Worm (Caenorhabditis elegans) whole organism, late embryonic: Measurements from ENCODE around the gene nep-11.

Source experiments
- C38D4.7 ChIP-seq: fragments of 200-800 bp; sonication (Bioruptor generic); optimal IDR thresholded peaks from 2 replicates; lab custom pipeline; 2018; ENCODE audit warnings: mild to moderate bottlenecking, missing genetic modification characterization, moderate library complexity, missing compliant biosample characterization
- F13H6.1 ChIP-seq: sonication (generic microtip); optimal IDR thresholded peaks from 2 replicates; lab custom pipeline; 2016; ENCODE audit warnings: missing genetic modification characterization, missing compliant biosample characterization
- K09A11.1 ChIP-seq: sonication (generic microtip); optimal IDR thresholded peaks from 2 replicates; lab custom pipeline; 2017; ENCODE audit warnings: antibody characterized with exemption, mild to moderate bottlenecking, missing genetic modification characterization, missing compliant biosample characterization; ENCODE audit not compliant: insufficient read depth
- T23F11.4 ChIP-seq: fragments of 200-800 bp; sonication (Bioruptor generic); optimal IDR thresholded peaks from 2 replicates; lab custom pipeline; 2018; ENCODE audit warnings: mild to moderate bottlenecking, missing genetic modification characterization, missing compliant biosample characterization
- Y22D7AL.16 ChIP-seq: sonication (generic microtip); optimal IDR thresholded peaks from 2 replicates; lab custom pipeline; 2016; ENCODE audit warnings: missing genetic modification characterization, missing compliant biosample characterization
- ahr-1 ChIP-seq: sonication (generic microtip); optimal IDR thresholded peaks from 2 replicates; lab custom pipeline; 2016; ENCODE audit warnings: missing genetic modification characterization, missing compliant biosample characterization
- ama-1 ChIP-seq: fragments of 150-350 bp; optimal IDR thresholded peaks from 2 replicates; lab custom pipeline; 2014
- ceh-14 ChIP-seq: sonication (generic microtip); optimal IDR thresholded peaks from 2 replicates; lab custom pipeline; 2016; ENCODE audit warnings: missing genotype, missing genetic modification characterization, missing compliant biosample characterization
- ceh-18 ChIP-seq: sonication (generic microtip); optimal IDR thresholded peaks from 2 replicates; lab custom pipeline; 2016; ENCODE audit warnings: missing genetic modification characterization, missing compliant biosample characterization
- ceh-2 ChIP-seq: sonication (generic microtip); optimal IDR thresholded peaks from 2 replicates; lab custom pipeline; 2016; ENCODE audit warnings: missing genotype, missing genetic modification characterization, missing compliant biosample characterization
- ceh-24 ChIP-seq: sonication (generic microtip); optimal IDR thresholded peaks from 2 replicates; lab custom pipeline; 2016; ENCODE audit warnings: mild to moderate bottlenecking, missing genetic modification characterization, missing compliant biosample characterization
- ceh-31 ChIP-seq: sonication (generic microtip); optimal IDR thresholded peaks from 2 replicates; lab custom pipeline; 2016; ENCODE audit warnings: missing genetic modification characterization, missing compliant biosample characterization
- ceh-34 ChIP-seq: sonication (generic microtip); optimal IDR thresholded peaks from 2 replicates; lab custom pipeline; 2016; ENCODE audit warnings: mild to moderate bottlenecking, missing genetic modification characterization, missing compliant biosample characterization
- ceh-48 ChIP-seq: sonication (generic microtip); optimal IDR thresholded peaks from 2 replicates; lab custom pipeline; 2016; ENCODE audit warnings: missing genetic modification characterization, inconsistent platforms, missing compliant biosample characterization
- ceh-6 ChIP-seq: fragments of 200-800 bp; sonication (Bioruptor generic); optimal IDR thresholded peaks from 2 replicates; lab custom pipeline; 2018; ENCODE audit warnings: mild to moderate bottlenecking, missing genetic modification characterization, missing compliant biosample characterization
- ceh-9 ChIP-seq: sonication (generic microtip); optimal IDR thresholded peaks from 2 replicates; lab custom pipeline; 2016; ENCODE audit warnings: mild to moderate bottlenecking, missing genetic modification characterization, inconsistent platforms, missing compliant biosample characterization
- dmd-4 ChIP-seq: sonication (generic microtip); optimal IDR thresholded peaks from 2 replicates; lab custom pipeline; 2016; ENCODE audit warnings: borderline replicate concordance, missing genetic modification characterization, missing compliant biosample characterization
- ets-4 ChIP-seq: sonication (generic microtip); optimal IDR thresholded peaks from 2 replicates; lab custom pipeline; 2016; ENCODE audit warnings: missing genetic modification characterization, missing compliant biosample characterization
- eyg-1 ChIP-seq: sonication (generic microtip); optimal IDR thresholded peaks from 2 replicates; lab custom pipeline; 2016; ENCODE audit warnings: missing genotype, missing genetic modification characterization, missing compliant biosample characterization
- fax-1 ChIP-seq: sonication (generic microtip); optimal IDR thresholded peaks from 2 replicates; lab custom pipeline; 2016; ENCODE audit warnings: missing genotype, missing genetic modification characterization, missing compliant biosample characterization
- fkh-10 ChIP-seq: fragments of 150-350 bp; optimal IDR thresholded peaks from 2 replicates; lab custom pipeline; 2014; ENCODE audit warnings: missing biosample characterization, missing genetic modification reagents, missing genetic modification characterization
- hlh-15 ChIP-seq: sonication (generic microtip); optimal IDR thresholded peaks from 2 replicates; lab custom pipeline; 2016; ENCODE audit warnings: missing genetic modification characterization, missing compliant biosample characterization
- lim-6 ChIP-seq: sonication (generic microtip); optimal IDR thresholded peaks from 2 replicates; lab custom pipeline; 2016; ENCODE audit warnings: missing genetic modification characterization, missing compliant biosample characterization
- madf-2 ChIP-seq: sonication (generic microtip); optimal IDR thresholded peaks from 2 replicates; lab custom pipeline; 2017; ENCODE audit warnings: missing genetic modification characterization, missing compliant biosample characterization
- mec-3 ChIP-seq: sonication (generic microtip); optimal IDR thresholded peaks from 2 replicates; lab custom pipeline; 2016; ENCODE audit warnings: borderline replicate concordance, missing genetic modification characterization, missing compliant biosample characterization
- nfya-1 ChIP-seq: sonication (generic microtip); optimal IDR thresholded peaks from 2 replicates; lab custom pipeline; 2017; ENCODE audit warnings: missing genetic modification characterization, mild to moderate bottlenecking, missing compliant biosample characterization, antibody characterized with exemption, moderate library complexity
- nhr-11 ChIP-seq: fragments of 150-350 bp; optimal IDR thresholded peaks from 2 replicates; lab custom pipeline; 2014; ENCODE audit warnings: missing biosample characterization, missing genetic modification characterization
- nhr-232 ChIP-seq: sonication (generic microtip); optimal IDR thresholded peaks from 2 replicates; lab custom pipeline; 2016; ENCODE audit warnings: missing genetic modification characterization, missing compliant biosample characterization
- odd-2 ChIP-seq: sonication (generic microtip); optimal IDR thresholded peaks from 2 replicates; lab custom pipeline; 2017; ENCODE audit warnings: antibody characterized with exemption, mild to moderate bottlenecking, missing genetic modification characterization, missing compliant biosample characterization
- pat-9 ChIP-seq: fragments of 200-800 bp; sonication (Bioruptor generic); optimal IDR thresholded peaks from 2 replicates; lab custom pipeline; 2018; ENCODE audit warnings: mild to moderate bottlenecking, missing genetic modification characterization, moderate library complexity, missing compliant biosample characterization
- pax-1 ChIP-seq: fragments of 150-350 bp; optimal IDR thresholded peaks from 2 replicates; lab custom pipeline; 2014; ENCODE audit warnings: missing biosample characterization, missing genetic modification characterization
- pha-4 ChIP-seq: fragments of 150-350 bp; optimal IDR thresholded peaks from 2 replicates; lab custom pipeline; 2018; ENCODE audit warnings: missing biosample characterization, missing genetic modification reagents, missing genetic modification characterization
- pqm-1 ChIP-seq: sonication (generic microtip); optimal IDR thresholded peaks from 2 replicates; lab custom pipeline; 2016; ENCODE audit warnings: missing genetic modification characterization, missing compliant biosample characterization
- pros-1 ChIP-seq: fragments of 150-350 bp; optimal IDR thresholded peaks from 2 replicates; lab custom pipeline; 2014; ENCODE audit warnings: missing biosample characterization, missing genetic modification reagents, missing genetic modification characterization
- rnt-1 ChIP-seq: sonication (generic microtip); optimal IDR thresholded peaks from 2 replicates; lab custom pipeline; 2016; ENCODE audit warnings: missing genetic modification characterization, missing compliant biosample characterization
- sdc-2 ChIP-seq: sonication (generic microtip); optimal IDR thresholded peaks from 2 replicates; lab custom pipeline; 2016; ENCODE audit warnings: missing genotype, missing genetic modification characterization, missing compliant biosample characterization
- sox-2 ChIP-seq: fragments of 200-800 bp; sonication (Bioruptor generic); IDR thresholded peaks from 2 replicates; pipeline ENCODE4 v1.3.6; 2022; ENCODE audit warnings: missing genetic modification reagents, missing genetic modification characterization, missing compliant biosample characterization
- sox-4 ChIP-seq: sonication (generic microtip); optimal IDR thresholded peaks from 2 replicates; lab custom pipeline; 2017; ENCODE audit warnings: mild to moderate bottlenecking, missing genetic modification characterization, inconsistent platforms, missing compliant biosample characterization
- syd-9 ChIP-seq: sonication (generic microtip); optimal IDR thresholded peaks from 2 replicates; lab custom pipeline; 2016; ENCODE audit warnings: mild to moderate bottlenecking, missing genetic modification characterization, moderate library complexity, missing compliant biosample characterization
- tbx-7 ChIP-seq: sonication (generic microtip); optimal IDR thresholded peaks from 2 replicates; lab custom pipeline; 2016; ENCODE audit warnings: missing genotype, missing genetic modification characterization, missing compliant biosample characterization
- unc-3 ChIP-seq, 2 experiments: fragments of 200-800 bp in 1 of 2; sonication (Bioruptor generic) in 1 of 2; sonication (generic microtip) in 1 of 2; conservative IDR thresholded peaks in 1 of 2; optimal IDR thresholded peaks in 1 of 2; 2 replicates each; pipeline versions ENCODE4 v1.3.6 to Lab custom; 2016 to 2022; ENCODE audit warnings: missing compliant biosample characterization in 2 of 2, missing genetic modification characterization in 2 of 2, missing genetic modification reagents in 1 of 2
- unc-42 ChIP-seq: sonication (generic microtip); optimal IDR thresholded peaks from 2 replicates; lab custom pipeline; 2016; ENCODE audit warnings: missing genotype, missing genetic modification characterization, missing compliant biosample characterization
- zip-5 ChIP-seq: sonication (generic microtip); optimal IDR thresholded peaks from 2 replicates; lab custom pipeline; 2016; ENCODE audit warnings: missing genetic modification characterization, missing compliant biosample characterization
- ztf-16 ChIP-seq: sonication (generic microtip); optimal IDR thresholded peaks from 2 replicates; lab custom pipeline; 2017; ENCODE audit warnings: missing genetic modification characterization, missing compliant biosample characterization

Gene nep-11

DNA sequence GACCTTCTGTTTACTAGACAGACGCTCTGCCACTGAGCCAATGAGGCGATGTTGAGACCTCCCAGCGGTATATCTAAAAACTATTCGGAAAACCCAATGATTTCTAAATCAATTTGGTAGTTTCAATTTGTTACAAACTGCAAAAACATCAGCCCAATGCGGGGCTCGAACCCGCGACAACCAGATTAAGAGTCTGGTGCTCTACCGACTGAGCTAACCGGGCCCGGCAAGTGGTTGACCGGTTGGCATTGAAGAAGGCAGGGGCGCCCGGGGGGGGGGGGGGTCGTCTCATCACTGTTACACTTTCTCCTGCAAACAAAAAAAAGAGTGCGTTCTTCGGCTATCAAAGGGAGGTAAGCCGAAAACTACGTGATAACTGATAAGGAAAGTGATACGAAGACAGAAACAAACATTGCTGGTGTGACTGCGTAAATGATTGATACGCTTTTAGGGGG, 13.9 kb upstream of the nep-11 start (continued):
- TF ChIP-seq ceh-9 (tag; lab: Kevin White, UChicago) (peak; percentile 7), sox-4 (tag; lab: Kevin White, UChicago) (peak; percentile 62), sox-2 (GFP tag; lab: Robert Waterston, UW) (no peak), zip-5 (tag; lab: Kevin White, UChicago) (no peak), unc-3 (GFP tag; conservative IDR thresholded peaks at IDR 0.05; lab: Robert Waterston, UW) (peak; percentile 56; the same call in 1 of the 2 replicates), unc-3 (tag; optimal IDR thresholded peaks at IDR 0.05; lab: Kevin White, UChicago) (no peak), pax-1 (tag; lab: Kevin White, UChicago) (no peak), madf-2 (tag; lab: Kevin White, UChicago) (peak; percentile 19), T23F11.4 (GFP tag; lab: Kevin White, UChicago) (peak; percentile 26), syd-9 (no peak), nhr-11 (no peak), ceh-31 (tag; lab: Kevin White, UChicago) (no peak), nhr-232 (tag; lab: Kevin White, UChicago) (no peak), hlh-15 (tag; lab: Kevin White, UChicago) (peak; percentile 20), ceh-14 (peak; percentile 47), unc-42 (tag; lab: Kevin White, UChicago) (no peak), ceh-48 (tag; lab: Kevin White, UChicago) (no peak), lim-6 (tag; lab: Kevin White, UChicago) (no peak), dmd-4 (tag; lab: Kevin White, UChicago) (peak; percentile 31), rnt-1 (no peak), fkh-10 (GFP tag; lab: Kevin White, UChicago) (no peak), ets-4 (no peak), K09A11.1 (tag; lab: Kevin White, UChicago) (no peak), tbx-7 (no peak), odd-2 (tag; lab: Kevin White, UChicago) (no peak), fax-1 (tag; lab: Kevin White, UChicago) (peak; percentile 24), pros-1 (tag; lab: Kevin White, UChicago) (no peak), ceh-34 (no peak), ama-1 (lab: Kevin White, UChicago) (no peak), mec-3 (tag; lab: Kevin White, UChicago) (no peak), ceh-18 (no peak), eyg-1 (tag; lab: Kevin White, UChicago) (no peak), F13H6.1 (tag; lab: Kevin White, UChicago) (no peak), ceh-6 (GFP tag; lab: Kevin White, UChicago) (peak; percentile 64), ceh-2 (tag; lab: Kevin White, UChicago) (peak; percentile 40), Y22D7AL.16 (tag; lab: Kevin White, UChicago) (peak; percentile 42)

DNA sequence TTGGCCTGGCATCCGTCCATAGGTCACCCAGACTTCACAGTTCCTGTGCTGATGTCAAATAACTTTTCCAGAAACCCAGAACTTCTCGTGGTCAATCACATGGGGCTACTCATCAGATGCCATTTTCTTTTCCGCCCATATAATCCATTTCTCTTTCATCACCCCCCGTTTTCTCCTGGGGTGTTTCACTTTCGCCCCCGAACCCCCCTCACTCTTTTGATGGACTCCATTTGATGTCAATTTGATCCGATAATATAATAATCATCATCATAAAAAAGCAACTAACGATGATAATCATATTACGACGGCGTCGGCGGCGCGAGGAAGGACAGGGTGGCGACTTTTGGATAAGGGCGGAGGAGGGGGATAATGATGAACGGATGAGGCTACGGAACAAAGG, 12.9 kb upstream of the nep-11 start:
- TF ChIP-seq Y22D7AL.16 (tag; lab: Kevin White, UChicago) = no peak
- TF ChIP-seq fax-1 (tag; lab: Kevin White, UChicago) = no peak
- no peak for TF ChIP-seq ztf-16 (tag; lab: Kevin White, UChicago)
- no peak for TF ChIP-seq fkh-10 (GFP tag; lab: Kevin White, UChicago)
- no peak for TF ChIP-seq pros-1 (tag; lab: Kevin White, UChicago)
- no peak for TF ChIP-seq eyg-1 (tag; lab: Kevin White, UChicago)
- TF ChIP-seq ceh-48 (tag; lab: Kevin White, UChicago) = no peak
- TF ChIP-seq nfya-1 (tag; lab: Kevin White, UChicago) = no peak
- TF ChIP-seq unc-42 (tag; lab: Kevin White, UChicago) = no peak
- TF ChIP-seq pha-4 (tag; lab: Kevin White, UChicago) = no peak
- TF ChIP-seq pat-9 (tag; lab: Kevin White, UChicago) = no peak
- TF ChIP-seq C38D4.7 (GFP tag; lab: Kevin White, UChicago) = no peak
- TF ChIP-seq ama-1 (lab: Kevin White, UChicago) = no peak
- no peak for TF ChIP-seq F13H6.1 (tag; lab: Kevin White, UChicago)
- TF ChIP-seq sdc-2 = no peak
- TF ChIP-seq ceh-24 = no peak
- TF ChIP-seq ahr-1 (tag; lab: Kevin White, UChicago) = no peak
- TF ChIP-seq ceh-9 (tag; lab: Kevin White, UChicago) = no peak
- TF ChIP-seq pqm-1 = no peak
- TF ChIP-seq rnt-1 = no peak
